Fruit fly (Drosophila melanogaster): ENCODE measurements around the gene Brr2.

Brr2 gene

DNA sequence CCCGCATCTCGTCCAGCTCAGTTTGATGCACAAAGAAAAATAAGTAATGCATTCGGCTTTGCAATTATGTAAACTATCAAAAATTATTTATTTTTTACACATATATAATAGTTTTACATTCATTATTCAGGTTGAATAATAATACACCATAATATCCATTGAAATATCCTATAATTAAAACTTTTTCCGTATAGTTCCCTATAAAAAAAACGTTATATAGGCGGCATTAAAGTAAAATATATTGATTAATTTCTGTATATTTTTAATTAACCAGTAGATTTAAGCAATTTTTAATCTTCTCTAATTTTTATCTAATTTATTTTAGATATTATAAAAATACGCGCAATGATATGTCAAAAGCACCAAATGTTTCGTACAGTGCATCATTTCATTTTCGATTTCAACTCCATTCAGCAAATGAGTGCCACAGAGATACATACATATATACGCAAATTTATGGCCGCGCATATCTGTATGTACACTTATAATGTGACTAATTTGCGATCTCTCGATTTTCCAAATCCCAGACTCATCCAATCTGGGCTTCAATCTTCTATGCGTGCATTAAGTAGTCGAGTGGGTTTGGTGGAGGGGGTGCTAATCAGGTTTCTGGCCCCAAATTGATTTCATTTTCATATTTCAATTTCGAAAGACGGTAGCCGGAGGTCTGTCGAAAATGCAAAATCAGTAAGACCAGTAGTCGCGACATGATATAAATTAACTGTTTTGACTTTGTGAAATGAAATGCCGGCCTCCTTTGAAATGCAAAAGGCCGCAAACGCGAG is 45.7 kb upstream of the Brr2 start (continued):
- TF ChIP-seq CG7745 (tag; optimal IDR thresholded peaks at IDR 0.05) (no peak), CG6254 (GFP tag; optimal IDR thresholded peaks at IDR 0.05) (no peak), gfzf (GFP tag; optimal IDR thresholded peaks at IDR 0.05) (no peak), CG8478 (optimal IDR thresholded peaks at IDR 0.05) (no peak), sr (GFP tag; IDR thresholded peaks at IDR 0.05) (no peak), Dfd (GFP tag; optimal IDR thresholded peaks at IDR 0.05) (no peak), repo (GFP tag; optimal IDR thresholded peaks at IDR 0.05) (no peak), CG31441 (GFP tag; IDR thresholded peaks at IDR 0.05) (peak; percentile 63), CG17829 (tag; optimal IDR thresholded peaks at IDR 0.05) (peak; percentile 57), CG7786 (GFP tag; optimal IDR thresholded peaks at IDR 0.05) (no peak), CG4617 (GFP tag; optimal IDR thresholded peaks at IDR 0.05; ENCODE audit: borderline replicate concordance) (no peak), Poxn (GFP tag; IDR thresholded peaks at IDR 0.05) (no peak), dysf (GFP tag; IDR thresholded peaks at IDR 0.05) (no peak), pho (GFP tag; optimal IDR thresholded peaks at IDR 0.05) (no peak), PHDP (tag; optimal IDR thresholded peaks at IDR 0.05) (peak; percentile 5), Vsx1 (GFP tag; optimal IDR thresholded peaks at IDR 0.05) (peak; percentile 25), Ptx1 (GFP tag; IDR thresholded peaks at IDR 0.05) (no peak), CG32772 (GFP tag; IDR thresholded peaks at IDR 0.05) (no peak), Stat92E (GFP tag; optimal IDR thresholded peaks at IDR 0.05) (no peak), CG33557 (GFP tag; optimal IDR thresholded peaks at IDR 0.05) (peak; percentile 22), Dref (GFP tag; IDR thresholded peaks at IDR 0.05) (no peak), Tbp (GFP tag; optimal IDR thresholded peaks at IDR 0.05) (no peak), ro (GFP tag; IDR thresholded peaks at IDR 0.05) (no peak), sd (tag; optimal IDR thresholded peaks at IDR 0.05) (peak; percentile 20), dpn (GFP tag; optimal IDR thresholded peaks at IDR 0.05) (no peak), yki (optimal IDR thresholded peaks at IDR 0.05) (no peak), HLH4C (GFP tag; IDR thresholded peaks at IDR 0.05; ENCODE audit: partially characterized antibody) (no peak), inv (GFP tag; IDR thresholded peaks at IDR 0.05; ENCODE audit: partially characterized antibody) (no peak), slbo (GFP tag; IDR thresholded peaks at IDR 0.05) (no peak), al (GFP tag; IDR thresholded peaks at IDR 0.05) (no peak), p53 (GFP tag; optimal IDR thresholded peaks at IDR 0.05) (no peak), cad (GFP tag; optimal IDR thresholded peaks at IDR 0.05) (no peak), unpg (GFP tag; optimal IDR thresholded peaks at IDR 0.05) (no peak), HHEX (GFP tag; optimal IDR thresholded peaks at IDR 0.05) (no peak), Fer3 (tag; optimal IDR thresholded peaks at IDR 0.05) (no peak), bab2 (GFP tag; optimal IDR thresholded peaks at IDR 0.05) (no peak), Max (GFP tag; optimal IDR thresholded peaks at IDR 0.05) (no peak), wor (GFP tag; IDR thresholded peaks at IDR 0.05) (no peak), CG31365 (tag; optimal IDR thresholded peaks at IDR 0.05) (no peak), CG3847 (GFP tag; IDR thresholded peaks at IDR 0.05) (no peak), CG13775 (GFP tag; optimal IDR thresholded peaks at IDR 0.05) (no peak), z (GFP tag; IDR thresholded peaks at IDR 0.05) (no peak), CG17612 (GFP tag; IDR thresholded peaks at IDR 0.05) (no peak), kah (GFP tag; optimal IDR thresholded peaks at IDR 0.05) (no peak), CG4360 (GFP tag; IDR thresholded peaks at IDR 0.05) (no peak), CHES-1-like (GFP tag; optimal IDR thresholded peaks at IDR 0.05) (no peak), zfh2 (GFP tag; optimal IDR thresholded peaks at IDR 0.05) (no peak), Xrp1 (GFP tag; IDR thresholded peaks at IDR 0.05) (0 out of 2 replicates have a peak, but pooled peaks have one; percentile 13), Doc3 (GFP tag; IDR thresholded peaks at IDR 0.05; ENCODE audit: partially characterized antibody) (no peak), CG11696 (GFP tag; IDR thresholded peaks at IDR 0.05) (no peak), h (optimal IDR thresholded peaks at IDR 0.05) (no peak), CG6683 (GFP tag; optimal IDR thresholded peaks at IDR 0.05) (no peak)
